Worm (Caenorhabditis elegans): ENCODE results near the gene C50B8.4.

DNA sequence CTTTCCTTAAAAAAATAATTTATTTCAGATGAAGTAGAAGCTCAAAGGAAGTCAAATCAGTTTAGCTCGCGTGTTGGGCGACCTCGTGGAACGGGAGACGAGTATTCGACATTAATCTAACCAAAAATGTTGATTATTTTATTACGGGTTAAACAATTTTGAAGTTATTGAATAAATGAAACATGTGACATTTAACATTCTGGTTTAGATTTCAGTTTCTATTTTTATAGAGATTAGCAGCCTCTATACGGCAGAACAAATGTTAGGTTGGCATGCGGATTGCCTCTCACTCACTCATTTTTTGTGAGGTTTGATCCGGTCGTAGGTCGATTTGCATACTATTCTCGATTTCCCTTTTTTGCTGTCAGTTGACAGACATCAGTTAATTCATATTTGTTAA lies 12.7 kb downstream of the C50B8.4 start, which contains the start of gene F53F4.1:
- TF ChIP-seq pha-2 (tag; optimal IDR thresholded peaks at IDR 0.05) (no peak), ceh-19 (GFP tag; optimal IDR thresholded peaks at IDR 0.05) (no peak), C38D4.7 (GFP tag; optimal IDR thresholded peaks at IDR 0.05) (no peak), K09A11.1 (tag; optimal IDR thresholded peaks at IDR 0.05; ENCODE audit: insufficient read depth) (no peak), sox-2 (GFP tag; IDR thresholded peaks at IDR 0.05) (no peak), unc-55 (GFP tag; optimal IDR thresholded peaks at IDR 0.05) (no peak), dve-1 (tag; optimal IDR thresholded peaks at IDR 0.05) (no peak)

Data from whole organism, late embryonic.